Fruit fly (Drosophila melanogaster): ENCODE data around the gene CG15395.

DNA sequence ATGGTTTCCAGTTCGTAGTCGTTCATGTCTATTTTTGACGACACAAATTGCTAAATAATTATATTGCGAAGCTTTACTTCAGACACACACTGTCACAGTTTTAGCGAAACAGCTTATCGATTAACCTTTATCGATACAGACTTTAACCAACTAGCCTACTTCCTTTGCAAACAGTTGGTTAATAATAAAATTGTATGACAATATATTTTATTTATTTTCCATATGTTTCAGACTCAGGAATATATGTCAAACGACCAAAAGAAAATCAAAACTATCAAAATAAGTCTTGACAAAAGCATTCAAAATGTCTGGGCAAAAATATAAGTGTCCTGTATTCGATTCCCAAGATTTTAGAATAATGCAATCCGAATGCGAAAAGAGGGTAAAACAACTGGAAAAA lies 37.8 kb downstream of the CG15395 start, which contains the start of the genes CG9962 and CG43851:
- TF ChIP-seq CG32121 (GFP tag; IDR thresholded peaks at IDR 0.05) (no peak), rn (GFP tag; IDR thresholded peaks at IDR 0.05) (no peak), CG8301 (tag; optimal IDR thresholded peaks at IDR 0.05) (no peak), EcR (GFP tag; optimal IDR thresholded peaks at IDR 0.05) (no peak)

Data from whole organism, pupa.